Fruit fly (Drosophila melanogaster): Measurements from ENCODE around the gene CG10096.

The CG10096 gene

DNA sequence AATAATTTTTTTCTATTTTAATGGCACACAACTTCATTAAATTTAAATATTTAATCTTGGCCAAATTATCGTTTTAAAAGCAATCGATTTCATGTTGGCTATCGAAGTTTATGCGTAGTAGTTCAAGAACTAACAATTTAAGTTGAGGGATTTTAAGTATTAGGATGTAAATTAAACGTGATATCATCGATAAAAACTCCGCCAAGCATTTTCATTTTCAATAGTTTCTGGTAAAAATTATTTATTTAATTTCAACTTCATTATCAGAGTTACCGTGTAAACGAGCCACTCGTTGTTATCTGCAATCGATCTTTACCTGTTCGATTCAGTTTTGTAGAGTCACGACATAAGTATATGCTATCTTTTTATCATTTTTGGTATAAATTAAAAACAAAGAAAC is 7.2 kb upstream of the CG10096 start (continued):
- TF ChIP-seq CG7786 (GFP tag; optimal IDR thresholded peaks at IDR 0.05): peak; percentile 89
- TF ChIP-seq slbo (GFP tag; IDR thresholded peaks at IDR 0.05): peak; percentile 92
- TF ChIP-seq CrebB (tag; optimal IDR thresholded peaks at IDR 0.05): peak; percentile 98
- TF ChIP-seq CG31365 (tag; optimal IDR thresholded peaks at IDR 0.05): peak; percentile 90
- no peak for TF ChIP-seq bbx (GFP tag; IDR thresholded peaks at IDR 0.05; ENCODE audit: partially characterized antibody)
- TF ChIP-seq CG14050 (GFP tag; IDR thresholded peaks at IDR 0.05): peak; percentile 96
- peak; percentile 97 for TF ChIP-seq ap (GFP tag; IDR thresholded peaks at IDR 0.05)
- peak; percentile 70 for TF ChIP-seq CTCF (GFP tag; optimal IDR thresholded peaks at IDR 0.05)
- peak; percentile 98 for TF ChIP-seq CG17361 (GFP tag; IDR thresholded peaks at IDR 0.05)
- no peak for TF ChIP-seq h (optimal IDR thresholded peaks at IDR 0.05)
- peak; percentile 97 for TF ChIP-seq Dek (tag; optimal IDR thresholded peaks at IDR 0.05)
- TF ChIP-seq CG1792 (GFP tag; optimal IDR thresholded peaks at IDR 0.05): peak; percentile 97
- peak; percentile 89 for TF ChIP-seq CG17802 (tag; optimal IDR thresholded peaks at IDR 0.05)
- TF ChIP-seq CG2875 (GFP tag; optimal IDR thresholded peaks at IDR 0.05): peak; percentile 94
- no peak for TF ChIP-seq sna (GFP tag; IDR thresholded peaks at IDR 0.05; ENCODE audit: partially characterized antibody)
- peak; percentile 96 for TF ChIP-seq Camta (GFP tag; optimal IDR thresholded peaks at IDR 0.05)
- TF ChIP-seq Adf1 (GFP tag; IDR thresholded peaks at IDR 0.05): peak; percentile 77
- TF ChIP-seq CG6272 (GFP tag; IDR thresholded peaks at IDR 0.05): peak; percentile 73
- TF ChIP-seq mam (GFP tag; optimal IDR thresholded peaks at IDR 0.05): peak; percentile 92
- peak; percentile 98 for TF ChIP-seq CG6683 (GFP tag; optimal IDR thresholded peaks at IDR 0.05)
- TF ChIP-seq Optix (GFP tag; IDR thresholded peaks at IDR 0.05): peak; percentile 86
- TF ChIP-seq CG18262 (tag; optimal IDR thresholded peaks at IDR 0.05): peak; percentile 99
- peak; percentile 89 for TF ChIP-seq kay (GFP tag; optimal IDR thresholded peaks at IDR 0.05)
- TF ChIP-seq scrt (GFP tag; optimal IDR thresholded peaks at IDR 0.05): peak; percentile 99
- peak; percentile 97 for TF ChIP-seq dysf (GFP tag; IDR thresholded peaks at IDR 0.05)
- TF ChIP-seq CG6689 (GFP tag; IDR thresholded peaks at IDR 0.05): peak; percentile 97
- peak; percentile 88 for TF ChIP-seq fu2 (GFP tag; optimal IDR thresholded peaks at IDR 0.05)
- TF ChIP-seq chn (GFP tag; optimal IDR thresholded peaks at IDR 0.05): peak; percentile 95
- peak; percentile 88 for TF ChIP-seq CG8089 (GFP tag; optimal IDR thresholded peaks at IDR 0.05)
- TF ChIP-seq CG1024 (GFP tag; IDR thresholded peaks at IDR 0.05): peak; percentile 97
- TF ChIP-seq HmgD (GFP tag; optimal IDR thresholded peaks at IDR 0.05): peak; percentile 93
- peak; percentile 94 for TF ChIP-seq cwo (GFP tag; optimal IDR thresholded peaks at IDR 0.05)
- peak; percentile 95 for TF ChIP-seq CG3407 (GFP tag; optimal IDR thresholded peaks at IDR 0.05)
- peak; percentile 98 for TF ChIP-seq CG14710 (tag; optimal IDR thresholded peaks at IDR 0.05)
- peak; percentile 87 for TF ChIP-seq zfh2 (GFP tag; optimal IDR thresholded peaks at IDR 0.05)
- TF ChIP-seq CG42726 (GFP tag; IDR thresholded peaks at IDR 0.05; ENCODE audit: partially characterized antibody): no peak
- TF ChIP-seq Side (GFP tag; optimal IDR thresholded peaks at IDR 0.05): peak; percentile 92
- TF ChIP-seq H15 (GFP tag; IDR thresholded peaks at IDR 0.05): peak; percentile 92
- peak; percentile 76 for TF ChIP-seq ssp (GFP tag; IDR thresholded peaks at IDR 0.05)
- TF ChIP-seq tin (GFP tag; optimal IDR thresholded peaks at IDR 0.05): peak; percentile 100
- peak; percentile 96 for TF ChIP-seq odd (GFP tag; optimal IDR thresholded peaks at IDR 0.05)
- TF ChIP-seq pzg (GFP tag; optimal IDR thresholded peaks at IDR 0.05): peak; percentile 46
- TF ChIP-seq CG17612 (GFP tag; IDR thresholded peaks at IDR 0.05): peak; percentile 79
- peak; percentile 99 for TF ChIP-seq PHDP (tag; optimal IDR thresholded peaks at IDR 0.05)
- 0 out of 3 replicates have a peak, but pooled peaks have one; percentile 44 for TF ChIP-seq Doc3 (GFP tag; IDR thresholded peaks at IDR 0.05; ENCODE audit: partially characterized antibody)
- TF ChIP-seq HmgZ (tag; optimal IDR thresholded peaks at IDR 0.05): peak; percentile 98
- no peak for TF ChIP-seq ato (GFP tag; IDR thresholded peaks at IDR 0.05; ENCODE audit: partially characterized antibody)
- peak; percentile 97 for TF ChIP-seq CG11695 (GFP tag; IDR thresholded peaks at IDR 0.05)
- peak; percentile 94 for TF ChIP-seq CG30431 (GFP tag; optimal IDR thresholded peaks at IDR 0.05)
- peak; percentile 92 for TF ChIP-seq NFAT (GFP tag; IDR thresholded peaks at IDR 0.05)
- TF ChIP-seq knrl (GFP tag; IDR thresholded peaks at IDR 0.05; ENCODE audit: partially characterized antibody): 0 out of 3 replicates have a peak, but pooled peaks have one; percentile 19
- peak; percentile 86 for TF ChIP-seq disco-r (GFP tag; optimal IDR thresholded peaks at IDR 0.05)
